Worm (Caenorhabditis elegans): Measurements from ENCODE around the gene C49H3.16.
A peak's percentile ranks its signal among the peaks of the same experiment; 100 is the strongest.
"Not testable (repeated sequence)": the region's sequence is repeated elsewhere in the genome, so short reads cannot be mapped to it uniquely, and the experiment has no call there.

C49H3.16 gene

ce11 chrIV:7946899-7947499 is 26.8 kb downstream of the C49H3.16 start, which contains the start of gene F20D12.12:
F20D12.12 (plus strand) TSS chrIV:7947440.
- TF ChIP-seq nhr-25 (tag; optimal IDR thresholded peaks at IDR 0.05) (peak; percentile 24), gmeb-1 (tag; optimal IDR thresholded peaks at IDR 0.05) (peak; percentile 32), zag-1 (tag; optimal IDR thresholded peaks at IDR 0.05) (peak; percentile 49), nhr-129 (tag; optimal IDR thresholded peaks at IDR 0.05) (peak; percentile 74), crh-2 (tag; optimal IDR thresholded peaks at IDR 0.05) (peak; percentile 33), F13H6.1 (tag; optimal IDR thresholded peaks at IDR 0.05) (peak; percentile 68), lin-13 (GFP tag; optimal IDR thresholded peaks at IDR 0.05) (peak; percentile 65), sma-3 (GFP tag; optimal IDR thresholded peaks at IDR 0.05) (peak; percentile 68), snpc-4 (tag; optimal IDR thresholded peaks at IDR 0.05) (peak; percentile 7), C34F6.9 (tag; optimal IDR thresholded peaks at IDR 0.05) (peak; percentile 72), sma-9 (GFP tag; optimal IDR thresholded peaks at IDR 0.05) (peak; percentile 75), unc-55 (GFP tag; optimal IDR thresholded peaks at IDR 0.05) (peak; percentile 55), lsy-2 (tag; optimal IDR thresholded peaks at IDR 0.05) (peak; percentile 82 to 96)
- TF ChIP-seq sma-9 (tag; optimal IDR thresholded peaks at IDR 0.05): not testable (repeated sequence)

ce11 chrIV:7948290-7948689 is 28.1 kb downstream of the C49H3.16 start, which contains the start of gene mcm-3AP:
mcm-3AP (plus strand) TSS chrIV:7948672.
- TF ChIP-seq lsy-2 (tag; optimal IDR thresholded peaks at IDR 0.05): peak in 1 of 2 experiments; percentile 63
- TF ChIP-seq C34F6.9 (tag; optimal IDR thresholded peaks at IDR 0.05): peak; percentile 2
- TF ChIP-seq F13H6.1 (tag; optimal IDR thresholded peaks at IDR 0.05): peak; percentile 8
- TF ChIP-seq unc-55 (GFP tag; optimal IDR thresholded peaks at IDR 0.05): peak; percentile 48

ce11 chrIV:7954006-7954405 is 33.8 kb downstream of the C49H3.16 start:
- TF ChIP-seq sma-3 (GFP tag; optimal IDR thresholded peaks at IDR 0.05) (no peak), aly-2 (tag; optimal IDR thresholded peaks at IDR 0.05) (no peak), nhr-11 (tag; optimal IDR thresholded peaks at IDR 0.05) (no peak), mbf-1 (tag; optimal IDR thresholded peaks at IDR 0.05) (no peak), blmp-1 (tag; optimal IDR thresholded peaks at IDR 0.05; ENCODE audit: insufficient read depth) (no peak), unc-62 (GFP tag; optimal IDR thresholded peaks at IDR 0.05) (no peak), zag-1 (tag; optimal IDR thresholded peaks at IDR 0.05) (no peak), lin-39 (tag; optimal IDR thresholded peaks at IDR 0.05) (no peak), fos-1 (tag; optimal IDR thresholded peaks at IDR 0.05) (no peak), C34F6.9 (tag; optimal IDR thresholded peaks at IDR 0.05) (no peak), crh-2 (tag; optimal IDR thresholded peaks at IDR 0.05) (no peak), ceh-82 (tag; optimal IDR thresholded peaks at IDR 0.05) (no peak), nhr-129 (tag; optimal IDR thresholded peaks at IDR 0.05) (no peak), snpc-4 (tag; optimal IDR thresholded peaks at IDR 0.05) (no peak), sma-9 (GFP tag; optimal IDR thresholded peaks at IDR 0.05) (no peak), sma-9 (tag; optimal IDR thresholded peaks at IDR 0.05) (no peak), elt-3 (tag; optimal IDR thresholded peaks at IDR 0.05) (no peak), sem-4 (tag; optimal IDR thresholded peaks at IDR 0.05) (no peak), peb-1 (tag; optimal IDR thresholded peaks at IDR 0.05) (no peak)

ce11 chrIV:7955849-7956248 is 35.6 kb downstream of the C49H3.16 start, which contains the start of gene ceh-19:
ceh-19 (minus strand) TSS chrIV:7955949.
- TF ChIP-seq nhr-25 (tag; optimal IDR thresholded peaks at IDR 0.05) (no peak), lsy-2 (tag; optimal IDR thresholded peaks at IDR 0.05) (no peak), nhr-129 (tag; optimal IDR thresholded peaks at IDR 0.05) (no peak), nhr-6 (tag; optimal IDR thresholded peaks at IDR 0.05) (no peak), aly-2 (tag; optimal IDR thresholded peaks at IDR 0.05) (no peak), ztf-4 (tag; optimal IDR thresholded peaks at IDR 0.05) (no peak), mbf-1 (tag; optimal IDR thresholded peaks at IDR 0.05) (no peak), peb-1 (tag; optimal IDR thresholded peaks at IDR 0.05) (no peak), nhr-23 (tag; optimal IDR thresholded peaks at IDR 0.05) (no peak), unc-55 (GFP tag; optimal IDR thresholded peaks at IDR 0.05) (no peak), snpc-4 (tag; optimal IDR thresholded peaks at IDR 0.05) (no peak), Y55F3AM.14 (GFP tag; optimal IDR thresholded peaks at IDR 0.05) (no peak), sma-9 (GFP tag; optimal IDR thresholded peaks at IDR 0.05) (no peak), sma-9 (tag; optimal IDR thresholded peaks at IDR 0.05) (no peak), skn-1 (tag; optimal IDR thresholded peaks at IDR 0.05) (no peak), lin-39 (tag; optimal IDR thresholded peaks at IDR 0.05) (no peak)

- no peak for TF ChIP-seq nhr-11 (tag; optimal IDR thresholded peaks at IDR 0.05)
- TF ChIP-seq nhr-237 (tag; optimal IDR thresholded peaks at IDR 0.05): no peak
- no peak for TF ChIP-seq sma-9 (GFP tag; optimal IDR thresholded peaks at IDR 0.05)
- no peak for TF ChIP-seq sma-9 (tag; optimal IDR thresholded peaks at IDR 0.05)
- no peak for TF ChIP-seq unc-55 (GFP tag; optimal IDR thresholded peaks at IDR 0.05)
- TF ChIP-seq sem-4 (tag; optimal IDR thresholded peaks at IDR 0.05): no peak
- TF ChIP-seq alr-1 (tag; optimal IDR thresholded peaks at IDR 0.05): no peak
- TF ChIP-seq lin-13 (GFP tag; optimal IDR thresholded peaks at IDR 0.05): no peak
- TF ChIP-seq zag-1 (tag; optimal IDR thresholded peaks at IDR 0.05): no peak
- no peak for TF ChIP-seq nhr-77 (tag; optimal IDR thresholded peaks at IDR 0.05)
- TF ChIP-seq F13H6.1 (tag; optimal IDR thresholded peaks at IDR 0.05): no peak
- no peak for TF ChIP-seq nhr-12 (tag; optimal IDR thresholded peaks at IDR 0.05)
- no peak for TF ChIP-seq nhr-23 (tag; optimal IDR thresholded peaks at IDR 0.05)
- no peak for TF ChIP-seq lsy-2 (tag; optimal IDR thresholded peaks at IDR 0.05)
- no peak for TF ChIP-seq mab-5 (tag; optimal IDR thresholded peaks at IDR 0.05)
- TF ChIP-seq mdl-1 (tag; optimal IDR thresholded peaks at IDR 0.05): no peak
- TF ChIP-seq ceh-82 (tag; optimal IDR thresholded peaks at IDR 0.05): no peak
- TF ChIP-seq lin-11 (tag; optimal IDR thresholded peaks at IDR 0.05): no peak
- no peak for TF ChIP-seq C34F6.9 (tag; optimal IDR thresholded peaks at IDR 0.05)
- no peak for TF ChIP-seq ztf-4 (tag; optimal IDR thresholded peaks at IDR 0.05)
- TF ChIP-seq Y55F3AM.14 (GFP tag; optimal IDR thresholded peaks at IDR 0.05): no peak
Measured at ce11 chrIV:7956643-7957317, 36.6 kb downstream of the C49H3.16 start, which contains the start of gene csr-1. csr-1 (plus strand) TSS chrIV:7957267.
